Fruit fly (Drosophila melanogaster) whole organism, embryonic: ENCODE data around the gene CG31103.

ENCODE experiments used
- Antp ChIP-seq: fragments of 200-800 bp; sonication (Bioruptor generic); optimal IDR thresholded peaks from 3 replicates; lab custom pipeline; 2016; ENCODE audit warnings: missing biosample characterization, missing genetic modification characterization
- BEAF-32 ChIP-seq: fragments of 200-800 bp; sonication (Bioruptor generic); optimal IDR thresholded peaks from 3 replicates; lab custom pipeline; 2017; ENCODE audit warnings: missing biosample characterization, missing genetic modification characterization, mild to moderate bottlenecking, moderate library complexity, missing genetic modification reagents
- CG1024 ChIP-seq: fragments of 200-800 bp; sonication (Bioruptor generic); IDR thresholded peaks from 2 replicates; pipeline ENCODE4 v1.3.6; 2022; ENCODE audit warnings: missing biosample characterization, missing genetic modification characterization
- CG11085 ChIP-seq: fragments of 200-800 bp; sonication (Bioruptor generic); IDR thresholded peaks from 2 replicates; pipeline ENCODE4 v1.3.6; 2022; ENCODE audit warnings: missing biosample characterization, missing genetic modification characterization
- CG11504 ChIP-seq: fragments of 200-800 bp; sonication (Bioruptor generic); optimal IDR thresholded peaks from 3 replicates; lab custom pipeline; 2019; ENCODE audit warnings: missing biosample characterization, mild to moderate bottlenecking, missing genetic modification characterization, moderate library complexity
- CG12744 ChIP-seq: fragments of 200-800 bp; sonication (Bioruptor generic); optimal IDR thresholded peaks from 2 replicates; lab custom pipeline; 2016; ENCODE audit warnings: missing biosample characterization, missing genetic modification characterization
- CG13123 ChIP-seq: fragments of 200-800 bp; sonication (Bioruptor generic); optimal IDR thresholded peaks from 2 replicates; lab custom pipeline; 2016; ENCODE audit warnings: missing biosample characterization, missing genetic modification characterization
- CG13287 ChIP-seq: fragments of 200-800 bp; sonication (Bioruptor generic); IDR thresholded peaks from 2 replicates; pipeline ENCODE4 v1.3.6; 2022; ENCODE audit warnings: missing biosample characterization, missing genetic modification characterization; ENCODE audit not compliant: partially characterized antibody
- CG13894 ChIP-seq: fragments of 200-800 bp; sonication (Bioruptor generic); optimal IDR thresholded peaks from 3 replicates; lab custom pipeline; 2018; ENCODE audit warnings: missing biosample characterization, mild to moderate bottlenecking, missing genetic modification characterization, moderate library complexity
- CG16813 ChIP-seq: fragments of 200-800 bp; sonication (Bioruptor generic); IDR thresholded peaks from 3 replicates; pipeline ENCODE4 v1.3.6; 2022; ENCODE audit warnings: missing biosample characterization, missing genetic modification characterization; ENCODE audit not compliant: partially characterized antibody
- CG17359 ChIP-seq: fragments of 200-800 bp; sonication (Bioruptor generic); optimal IDR thresholded peaks from 3 replicates; lab custom pipeline; 2018; ENCODE audit warnings: missing biosample characterization, mild to moderate bottlenecking, missing genetic modification characterization, moderate library complexity
- CG17361 ChIP-seq: fragments of 200-800 bp; sonication (Bioruptor generic); IDR thresholded peaks from 3 replicates; pipeline ENCODE4 v1.3.6; 2022; ENCODE audit warnings: missing biosample characterization, missing genetic modification characterization
- CG17912 ChIP-seq: fragments of 200-800 bp; sonication (Bioruptor generic); optimal IDR thresholded peaks from 2 replicates; lab custom pipeline; 2018; ENCODE audit warnings: missing biosample characterization, mild to moderate bottlenecking, missing genetic modification characterization
- CG18476 ChIP-seq: fragments of 200-800 bp; sonication (Bioruptor generic); optimal IDR thresholded peaks from 2 replicates; lab custom pipeline; 2016; ENCODE audit warnings: missing biosample characterization, mild to moderate bottlenecking, missing genetic modification characterization
- CG32772 ChIP-seq: fragments of 200-800 bp; sonication (Bioruptor generic); IDR thresholded peaks from 2 replicates; pipeline ENCODE4 v1.3.6; 2022; ENCODE audit warnings: missing biosample characterization, missing genetic modification characterization
- CG33557 ChIP-seq: fragments of 200-800 bp; sonication (Bioruptor generic); optimal IDR thresholded peaks from 2 replicates; lab custom pipeline; 2019; ENCODE audit warnings: missing biosample characterization, mild to moderate bottlenecking, missing genetic modification characterization, moderate library complexity
- CG34376 ChIP-seq: fragments of 200-800 bp; sonication (Bioruptor generic); optimal IDR thresholded peaks from 2 replicates; lab custom pipeline; 2018; ENCODE audit warnings: missing biosample characterization, mild to moderate bottlenecking, missing genetic modification characterization
- CG7745 ChIP-seq: fragments of 200-800 bp; sonication (Bioruptor generic); optimal IDR thresholded peaks from 2 replicates; lab custom pipeline; 2018; ENCODE audit warnings: missing biosample characterization, mild to moderate bottlenecking, missing genetic modification characterization, moderate library complexity
- CG7963 ChIP-seq: fragments of 200-800 bp; sonication (Bioruptor generic); IDR thresholded peaks from 3 replicates; pipeline ENCODE4 v1.3.6; 2022; ENCODE audit warnings: missing biosample characterization, missing genetic modification characterization; ENCODE audit not compliant: partially characterized antibody
- CoRest ChIP-seq: fragments of 200-800 bp; sonication (Bioruptor generic); optimal IDR thresholded peaks from 3 replicates; lab custom pipeline; 2018; ENCODE audit warnings: missing biosample characterization, mild to moderate bottlenecking, missing genetic modification characterization, moderate library complexity
- Dll ChIP-seq: fragments of 200-800 bp; sonication (Bioruptor generic); IDR thresholded peaks from 4 replicates; pipeline ENCODE4 v1.3.6; 2022; ENCODE audit warnings: missing biosample characterization, missing genetic modification characterization; ENCODE audit not compliant: partially characterized antibody
- Ets97D ChIP-seq: fragments of 200-800 bp; sonication (Bioruptor generic); optimal IDR thresholded peaks from 3 replicates; lab custom pipeline; 2016; ENCODE audit warnings: missing biosample characterization, missing genetic modification characterization
- Gug ChIP-seq: fragments of 200-800 bp; sonication (Bioruptor generic); IDR thresholded peaks from 4 replicates; pipeline ENCODE4 v1.3.6; 2022; ENCODE audit warnings: missing biosample characterization, missing genetic modification characterization
- HLH54F ChIP-seq: fragments of 200-800 bp; sonication (Bioruptor generic); optimal IDR thresholded peaks from 3 replicates; lab custom pipeline; 2016; ENCODE audit warnings: missing biosample characterization, missing genetic modification characterization
- Jarid2 ChIP-seq: fragments of 200-800 bp; sonication (Bioruptor generic); optimal IDR thresholded peaks from 3 replicates; lab custom pipeline; 2017; ENCODE audit warnings: mild to moderate bottlenecking, missing biosample characterization, missing genetic modification reagents, missing genetic modification characterization
- Mad ChIP-seq: fragments of 200-800 bp; sonication (Bioruptor generic); optimal IDR thresholded peaks from 2 replicates; lab custom pipeline; 2016; ENCODE audit warnings: missing biosample characterization, missing genetic modification characterization
- Med ChIP-seq: fragments of 200-800 bp; sonication (Bioruptor generic); peaks from one replicate; lab custom pipeline; 2016; ENCODE audit warnings: missing biosample characterization, missing genetic modification characterization, mild to moderate bottlenecking, inconsistent platforms, moderate library complexity
- Trl ChIP-seq, 3 experiments: fragments of >200 bp in 2 of 3; fragments of 200-800 bp in 1 of 3; sonication (Bioruptor generic) in 1 of 3; optimal IDR thresholded peaks; 2 replicates in 1 of 3; 3 replicates in 2 of 3; lab custom pipeline; 2016 to 2017; ENCODE audit warnings: missing biosample characterization in 1 of 3, missing genetic modification characterization in 1 of 3
- YL-1 ChIP-seq: fragments of 200-800 bp; sonication (Bioruptor generic); optimal IDR thresholded peaks from 3 replicates; lab custom pipeline; 2017; ENCODE audit warnings: missing biosample characterization, mild to moderate bottlenecking, missing genetic modification characterization
- abd-A ChIP-seq: fragments of 200-800 bp; sonication (Bioruptor generic); optimal IDR thresholded peaks from 3 replicates; lab custom pipeline; 2019; ENCODE audit warnings: missing biosample characterization, mild to moderate bottlenecking, missing genetic modification characterization, moderate library complexity
- amos ChIP-seq: fragments of 200-800 bp; sonication (Bioruptor generic); IDR thresholded peaks from 2 replicates; pipeline ENCODE4 v1.3.6; 2022; ENCODE audit warnings: missing biosample characterization, missing genetic modification characterization; ENCODE audit not compliant: partially characterized antibody
- cas ChIP-seq: fragments of 200-800 bp; sonication (Bioruptor generic); IDR thresholded peaks from 2 replicates; pipeline ENCODE4 v1.3.6; 2022; ENCODE audit warnings: missing biosample characterization, missing genetic modification characterization
- esg ChIP-seq: fragments of 200-800 bp; sonication (Bioruptor generic); conservative IDR thresholded peaks from 2 replicates; pipeline ENCODE4 v1.3.6; 2022; ENCODE audit warnings: missing biosample characterization, missing genetic modification characterization
- ewg ChIP-seq: fragments of 200-800 bp; sonication (Bioruptor generic); optimal IDR thresholded peaks from 3 replicates; lab custom pipeline; 2017; ENCODE audit warnings: mild to moderate bottlenecking, missing biosample characterization, missing genetic modification reagents, missing genetic modification characterization
- eyg ChIP-seq: fragments of 200-800 bp; sonication (Bioruptor generic); optimal IDR thresholded peaks from 3 replicates; lab custom pipeline; 2016; ENCODE audit warnings: missing biosample characterization, missing genetic modification characterization
- fd64A ChIP-seq: fragments of 200-800 bp; sonication (Bioruptor generic); optimal IDR thresholded peaks from 3 replicates; lab custom pipeline; 2018; ENCODE audit warnings: missing biosample characterization, mild to moderate bottlenecking, missing genetic modification characterization
- ftz-f1 ChIP-seq: fragments of 200-800 bp; sonication (Bioruptor generic); optimal IDR thresholded peaks from 2 replicates; lab custom pipeline; 2016; ENCODE audit warnings: missing biosample characterization, missing genetic modification characterization
- hkb ChIP-seq, 2 experiments: fragments of 200-800 bp in 1 of 2; fragments of >200 bp in 1 of 2; sonication (Bioruptor generic) in 1 of 2; IDR thresholded peaks in 1 of 2; optimal IDR thresholded peaks in 1 of 2; 2 replicates each; pipeline versions ENCODE4 v1.3.6 to Lab custom; 2017 to 2022; ENCODE audit warnings: missing biosample characterization in 1 of 2, missing genetic modification characterization in 1 of 2
- inv ChIP-seq: fragments of 200-800 bp; sonication (Bioruptor generic); IDR thresholded peaks from 2 replicates; pipeline ENCODE4 v1.3.6; 2022; ENCODE audit warnings: missing biosample characterization, missing genetic modification characterization; ENCODE audit not compliant: partially characterized antibody
- prd ChIP-seq, 3 experiments: fragments of >200 bp in 2 of 3; fragments of 200-800 bp in 1 of 3; sonication (Bioruptor generic) in 1 of 3; optimal IDR thresholded peaks in 2 of 3; IDR thresholded peaks in 1 of 3; 2 replicates in 2 of 3; 3 replicates in 1 of 3; pipeline versions ENCODE4 v1.3.6 to Lab custom; 2017 to 2022; ENCODE audit warnings: missing biosample characterization in 1 of 3, missing genetic modification characterization in 1 of 3
- sd ChIP-seq: fragments of 200-800 bp; sonication (Bioruptor generic); optimal IDR thresholded peaks from 3 replicates; lab custom pipeline; 2018; ENCODE audit warnings: missing biosample characterization, mild to moderate bottlenecking, missing genetic modification characterization, moderate library complexity
- ttk ChIP-seq: fragments of 200-800 bp; sonication (Bioruptor generic); IDR thresholded peaks from 2 replicates; pipeline ENCODE4 v2.1.2; 2022; ENCODE audit warnings: missing biosample characterization, missing genetic modification characterization
- tup ChIP-seq: fragments of 200-800 bp; sonication (Bioruptor generic); optimal IDR thresholded peaks from 2 replicates; lab custom pipeline; 2016; ENCODE audit warnings: missing biosample characterization, mild to moderate bottlenecking, missing genetic modification characterization, moderate library complexity
- vfl ChIP-seq: fragments of 200-800 bp; sonication (Bioruptor generic); optimal IDR thresholded peaks from 2 replicates; lab custom pipeline; 2016; ENCODE audit warnings: missing biosample characterization, missing genetic modification characterization
- zen ChIP-seq: fragments of 200-800 bp; sonication (Bioruptor generic); optimal IDR thresholded peaks from 3 replicates; lab custom pipeline; 2018; ENCODE audit warnings: missing biosample characterization, mild to moderate bottlenecking, missing genetic modification characterization, moderate library complexity
- zfh1 ChIP-seq: fragments of 200-800 bp; sonication (Bioruptor generic); IDR thresholded peaks from 3 replicates; pipeline ENCODE4 v1.3.6; 2022; ENCODE audit warnings: missing biosample characterization, missing genetic modification characterization

The CG31103 gene

DNA sequence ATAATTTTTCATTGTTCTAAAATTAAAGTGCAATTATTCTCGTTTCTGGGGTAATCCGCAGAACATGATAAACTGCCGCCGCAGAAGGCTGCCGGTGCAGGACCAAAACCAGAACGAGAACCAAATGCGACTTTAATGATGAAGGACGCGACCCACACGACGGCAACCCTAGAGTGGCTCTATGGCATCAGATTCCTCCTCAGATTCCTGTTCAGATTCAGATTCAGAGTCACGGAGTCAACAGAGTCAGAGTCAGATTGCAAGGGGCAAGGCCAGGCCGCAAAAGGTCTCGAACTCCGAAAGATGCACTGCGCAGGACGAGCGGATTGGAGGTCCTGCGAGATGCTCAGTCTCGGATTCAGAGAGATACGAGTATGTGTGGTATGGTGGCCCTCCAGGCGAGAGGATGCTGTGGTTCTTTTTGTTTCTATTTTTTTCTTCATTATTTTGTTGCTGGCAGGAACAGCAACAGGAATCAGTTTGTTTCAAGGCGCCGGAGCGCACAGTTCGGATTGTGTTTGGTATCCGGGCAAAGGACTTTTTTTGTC, 19.7 kb upstream of the CG31103 start, which contains the start of gene CG13654 (continued):
- no peak for TF ChIP-seq zfh1 (GFP tag; lab: Robert Waterston, UW)
- TF ChIP-seq Mad, result no peak
- TF ChIP-seq CG11504 (tag; lab: Kevin White, UChicago), result peak; percentile 46
- TF ChIP-seq cas (GFP tag; lab: Robert Waterston, UW), result no peak
- TF ChIP-seq CG1024, result no peak
- TF ChIP-seq zen (tag; lab: Kevin White, UChicago), result peak; percentile 41
- peak; percentile 78 for TF ChIP-seq ewg (GFP tag; lab: Kevin White, UChicago)
- no peak for TF ChIP-seq Antp (GFP tag; lab: Kevin White, UChicago)
- peak; percentile 16 for TF ChIP-seq abd-A (tag; lab: Kevin White, UChicago)
- TF ChIP-seq amos (GFP tag; lab: Robert Waterston, UW), result 0 out of 2 replicates have a peak, but pooled peaks have one; percentile 4
- no peak for TF ChIP-seq prd (optimal IDR thresholded peaks at IDR 0.05; lab: Kevin White, UChicago)
- TF ChIP-seq prd (GFP tag; IDR thresholded peaks at IDR 0.05; lab: Robert Waterston, UW), result no peak
- peak in 1 of 2 experiments; percentile 27 for TF ChIP-seq Trl (optimal IDR thresholded peaks at IDR 0.05; lab: Kevin White, UChicago)
- TF ChIP-seq Trl (GFP tag; optimal IDR thresholded peaks at IDR 0.05; lab: Kevin White, UChicago), result no peak
- TF ChIP-seq ttk (GFP tag; lab: Robert Waterston, UW), result no peak
- TF ChIP-seq Jarid2, result no peak
- TF ChIP-seq CG13894 (tag; lab: Kevin White, UChicago), result peak; percentile 91
- no peak for TF ChIP-seq CG12744 (GFP tag; lab: Kevin White, UChicago)

dm6 chr3R:25205413-25205977, 13.6 kb upstream of the CG31103 start:
- TF ChIP-seq CG7963 (GFP tag; lab: Robert Waterston, UW) (no peak), CG32772 (GFP tag; lab: Robert Waterston, UW) (no peak), CG18476 (GFP tag; lab: Kevin White, UChicago) (no peak), Gug (no peak), YL-1 (GFP tag; lab: Kevin White, UChicago) (no peak), tup (GFP tag; lab: Kevin White, UChicago) (no peak), vfl (GFP tag; lab: Kevin White, UChicago) (no peak), sd (tag; lab: Kevin White, UChicago) (peak; percentile 38), CG33557 (GFP tag; lab: Kevin White, UChicago) (no peak), Med (GFP tag; lab: Kevin White, UChicago) (peak; percentile 68), zen (tag; lab: Kevin White, UChicago) (no peak), CG17359 (tag; lab: Kevin White, UChicago) (no peak), esg (GFP tag; lab: Robert Waterston, UW) (no peak), CoRest (tag; lab: Kevin White, UChicago) (no peak), CG17361 (GFP tag; lab: Robert Waterston, UW) (no peak), CG11085 (GFP tag; lab: Robert Waterston, UW) (no peak), CG13287 (GFP tag; lab: Robert Waterston, UW) (peak; percentile 24; the same call in 1 of the 2 replicates), inv (GFP tag; lab: Robert Waterston, UW) (no peak), CG13123 (GFP tag; lab: Kevin White, UChicago) (no peak), BEAF-32 (GFP tag; lab: Kevin White, UChicago) (no peak), CG16813 (GFP tag; lab: Robert Waterston, UW) (no peak), HLH54F (no peak), CG17912 (GFP tag; lab: Kevin White, UChicago) (no peak), CG7745 (tag; lab: Kevin White, UChicago) (no peak), Ets97D (GFP tag; lab: Kevin White, UChicago) (no peak), eyg (no peak), fd64A (GFP tag; lab: Kevin White, UChicago) (no peak), CG34376 (GFP tag; lab: Kevin White, UChicago) (no peak), ftz-f1 (peak; percentile 73), hkb (optimal IDR thresholded peaks at IDR 0.05; lab: Kevin White, UChicago) (no peak), hkb (GFP tag; IDR thresholded peaks at IDR 0.05; lab: Robert Waterston, UW) (0 out of 2 replicates have a peak, but pooled peaks have one; percentile 17), Dll (GFP tag; lab: Robert Waterston, UW) (no peak)
